Fruit fly (Drosophila melanogaster) whole organism, embryonic: ENCODE data around the gene CG13928.

Experiments
- Atf6 ChIP-seq: fragments of 200-800 bp; sonication (Bioruptor generic); IDR thresholded peaks from 2 replicates; pipeline ENCODE4 v1.3.6; 2022; ENCODE audit warnings: missing biosample characterization, missing genetic modification characterization
- B-H2 ChIP-seq: fragments of 200-800 bp; sonication (Bioruptor generic); optimal IDR thresholded peaks from 2 replicates; lab custom pipeline; 2018; ENCODE audit warnings: missing biosample characterization, mild to moderate bottlenecking, missing genetic modification characterization
- CG10431 ChIP-seq: fragments of 200-800 bp; sonication (Bioruptor generic); optimal IDR thresholded peaks from 3 replicates; lab custom pipeline; 2018; ENCODE audit warnings: missing biosample characterization, mild to moderate bottlenecking, missing genetic modification characterization
- CG10565 ChIP-seq: fragments of 200-800 bp; sonication (Bioruptor generic); optimal IDR thresholded peaks from 3 replicates; lab custom pipeline; 2016; ENCODE audit warnings: missing biosample characterization, mild to moderate bottlenecking, missing genetic modification characterization
- CG11456 ChIP-seq: fragments of 200-800 bp; sonication (Bioruptor generic); IDR thresholded peaks from 3 replicates; pipeline ENCODE4 v1.3.6; 2022; ENCODE audit warnings: missing biosample characterization, missing genetic modification characterization
- CG12155 ChIP-seq: fragments of 200-800 bp; sonication (Bioruptor generic); optimal IDR thresholded peaks from 3 replicates; lab custom pipeline; 2016; ENCODE audit warnings: missing biosample characterization, missing genetic modification characterization
- CG12299 ChIP-seq: fragments of 200-800 bp; sonication (Bioruptor generic); optimal IDR thresholded peaks from 2 replicates; lab custom pipeline; 2018; ENCODE audit warnings: missing biosample characterization, mild to moderate bottlenecking, missing genetic modification characterization
- CG13287 ChIP-seq: fragments of 200-800 bp; sonication (Bioruptor generic); IDR thresholded peaks from 2 replicates; pipeline ENCODE4 v1.3.6; 2022; ENCODE audit warnings: missing biosample characterization, missing genetic modification characterization; ENCODE audit not compliant: partially characterized antibody
- CG13775 ChIP-seq: fragments of 200-800 bp; sonication (Bioruptor generic); optimal IDR thresholded peaks from 3 replicates; lab custom pipeline; 2017; ENCODE audit warnings: missing biosample characterization, mild to moderate bottlenecking, missing genetic modification characterization
- CG15073 ChIP-seq: fragments of 200-800 bp; sonication (Bioruptor generic); optimal IDR thresholded peaks from 2 replicates; lab custom pipeline; 2016; ENCODE audit warnings: missing biosample characterization, missing genetic modification characterization
- CG15601 ChIP-seq: fragments of 200-800 bp; sonication (Bioruptor generic); optimal IDR thresholded peaks from 3 replicates; lab custom pipeline; 2019; ENCODE audit warnings: missing biosample characterization, mild to moderate bottlenecking, missing genetic modification characterization, moderate library complexity
- CG15696 ChIP-seq: fragments of 200-800 bp; sonication (Bioruptor generic); optimal IDR thresholded peaks from 2 replicates; lab custom pipeline; 2019; ENCODE audit warnings: missing biosample characterization, mild to moderate bottlenecking, missing genetic modification characterization, moderate library complexity
- CG17912 ChIP-seq: fragments of 200-800 bp; sonication (Bioruptor generic); optimal IDR thresholded peaks from 2 replicates; lab custom pipeline; 2018; ENCODE audit warnings: missing biosample characterization, mild to moderate bottlenecking, missing genetic modification characterization
- CG18262 ChIP-seq: fragments of 200-800 bp; optimal IDR thresholded peaks from 3 replicates; lab custom pipeline; 2019; ENCODE audit warnings: missing biosample characterization, mild to moderate bottlenecking, missing genetic modification characterization, moderate library complexity
- CG18599 ChIP-seq: fragments of 200-800 bp; sonication (Bioruptor generic); optimal IDR thresholded peaks from 3 replicates; lab custom pipeline; 2017; ENCODE audit warnings: missing biosample characterization, missing genetic modification characterization, mild to moderate bottlenecking, moderate library complexity, missing genetic modification reagents
- CG32767 ChIP-seq: fragments of 200-800 bp; sonication (Bioruptor generic); IDR thresholded peaks from 2 replicates; pipeline ENCODE4 v1.3.6; 2022; ENCODE audit warnings: missing biosample characterization, missing genetic modification characterization
- CG8089 ChIP-seq: fragments of 200-800 bp; sonication (Bioruptor generic); optimal IDR thresholded peaks from 3 replicates; lab custom pipeline; 2016; ENCODE audit warnings: missing biosample characterization, missing genetic modification characterization
- CG8359 ChIP-seq: fragments of 200-800 bp; sonication (Bioruptor generic); optimal IDR thresholded peaks from 2 replicates; lab custom pipeline; 2017; ENCODE audit warnings: missing biosample characterization, mild to moderate bottlenecking, missing genetic modification characterization, borderline replicate concordance
- CG8388 ChIP-seq: fragments of 200-800 bp; sonication (Bioruptor generic); optimal IDR thresholded peaks from 2 replicates; lab custom pipeline; 2019; ENCODE audit warnings: missing biosample characterization, mild to moderate bottlenecking, missing genetic modification characterization, moderate library complexity
- CG9727 ChIP-seq: fragments of 200-800 bp; sonication (Bioruptor generic); optimal IDR thresholded peaks from 3 replicates; lab custom pipeline; 2017; ENCODE audit warnings: missing biosample characterization, mild to moderate bottlenecking, missing genetic modification characterization
- D19A ChIP-seq: fragments of 200-800 bp; optimal IDR thresholded peaks from 3 replicates; lab custom pipeline; 2019; ENCODE audit warnings: missing biosample characterization, mild to moderate bottlenecking, missing genetic modification characterization, moderate library complexity
- Dp ChIP-seq: fragments of 200-800 bp; sonication (Bioruptor generic); optimal IDR thresholded peaks from 2 replicates; lab custom pipeline; 2018; ENCODE audit warnings: missing biosample characterization, mild to moderate bottlenecking, missing genetic modification characterization, moderate library complexity
- Elba2 ChIP-seq: fragments of 200-800 bp; sonication (Bioruptor generic); optimal IDR thresholded peaks from 3 replicates; lab custom pipeline; 2016; ENCODE audit warnings: missing biosample characterization, missing genetic modification characterization
- Ets65A ChIP-seq: fragments of 200-800 bp; sonication (Bioruptor generic); peaks from one replicate; lab custom pipeline; 2016; ENCODE audit warnings: missing biosample characterization, missing genetic modification characterization
- HLHmδ ChIP-seq: fragments of 200-800 bp; sonication (Bioruptor generic); optimal IDR thresholded peaks from 2 replicates; lab custom pipeline; 2018; ENCODE audit warnings: missing biosample characterization, mild to moderate bottlenecking, missing genetic modification characterization, moderate library complexity
- Kr ChIP-seq: fragments of 200-800 bp; sonication (Bioruptor generic); optimal IDR thresholded peaks from 2 replicates; lab custom pipeline; 2017; ENCODE audit warnings: missing biosample characterization, mild to moderate bottlenecking, missing genetic modification characterization
- Myb ChIP-seq: fragments of 200-800 bp; sonication (Bioruptor generic); optimal IDR thresholded peaks from 2 replicates; lab custom pipeline; 2016; ENCODE audit warnings: missing biosample characterization, missing genetic modification characterization
- Nf-YB ChIP-seq: fragments of 200-800 bp; sonication (Bioruptor generic); optimal IDR thresholded peaks from 3 replicates; lab custom pipeline; 2019; ENCODE audit warnings: missing biosample characterization, mild to moderate bottlenecking, missing genetic modification characterization, moderate library complexity
- Oli ChIP-seq: fragments of 200-800 bp; sonication (Bioruptor generic); optimal IDR thresholded peaks from 2 replicates; lab custom pipeline; 2018; ENCODE audit warnings: missing biosample characterization, mild to moderate bottlenecking, missing genetic modification characterization, moderate library complexity
- Opbp ChIP-seq: fragments of 200-800 bp; sonication (Bioruptor generic); IDR thresholded peaks from 3 replicates; pipeline ENCODE4 v1.3.6; 2022; ENCODE audit warnings: missing biosample characterization, missing genetic modification characterization; ENCODE audit not compliant: partially characterized antibody
- Rx ChIP-seq: fragments of 200-800 bp; sonication (Bioruptor generic); IDR thresholded peaks from 2 replicates; pipeline ENCODE4 v1.3.6; 2022; ENCODE audit warnings: missing biosample characterization, missing genetic modification characterization
- Scr ChIP-seq: fragments of 200-800 bp; sonication (Bioruptor generic); IDR thresholded peaks from 2 replicates; pipeline ENCODE4 v1.3.6; 2022; ENCODE audit warnings: missing biosample characterization, missing genetic modification characterization; ENCODE audit not compliant: partially characterized antibody
- Sox102F ChIP-seq: fragments of 200-800 bp; sonication (Bioruptor generic); optimal IDR thresholded peaks from 2 replicates; lab custom pipeline; 2018; ENCODE audit warnings: missing biosample characterization, mild to moderate bottlenecking, missing genetic modification characterization, moderate library complexity
- Usf ChIP-seq: fragments of 200-800 bp; sonication (Bioruptor generic); optimal IDR thresholded peaks from 2 replicates; lab custom pipeline; 2017; ENCODE audit warnings: missing genotype, missing biosample characterization, missing genetic modification characterization
- corto ChIP-seq: fragments of 200-800 bp; sonication (Bioruptor generic); optimal IDR thresholded peaks from 2 replicates; lab custom pipeline; 2016; ENCODE audit warnings: missing biosample characterization, mild to moderate bottlenecking, missing genetic modification characterization, moderate library complexity
- exex ChIP-seq: fragments of 200-800 bp; sonication (Bioruptor generic); optimal IDR thresholded peaks from 4 replicates; lab custom pipeline; 2018; ENCODE audit warnings: missing biosample characterization, mild to moderate bottlenecking, missing genetic modification characterization, moderate library complexity
- grau ChIP-seq: fragments of 200-800 bp; optimal IDR thresholded peaks from 3 replicates; lab custom pipeline; 2019; ENCODE audit warnings: missing biosample characterization, mild to moderate bottlenecking, missing genetic modification characterization, moderate library complexity
- gsb ChIP-seq: fragments of 200-800 bp; sonication (Bioruptor generic); IDR thresholded peaks from 2 replicates; pipeline ENCODE4 v1.3.6; 2022; ENCODE audit warnings: missing biosample characterization, missing genetic modification characterization
- hkb ChIP-seq, 2 experiments: fragments of 200-800 bp in 1 of 2; fragments of >200 bp in 1 of 2; sonication (Bioruptor generic) in 1 of 2; IDR thresholded peaks in 1 of 2; optimal IDR thresholded peaks in 1 of 2; 2 replicates each; pipeline versions ENCODE4 v1.3.6 to Lab custom; 2017 to 2022; ENCODE audit warnings: missing biosample characterization in 1 of 2, missing genetic modification characterization in 1 of 2
- hth ChIP-seq: fragments of >200 bp; optimal IDR thresholded peaks from 2 replicates; lab custom pipeline; 2017; ENCODE audit warnings: inconsistent platforms
- kay ChIP-seq: fragments of 200-800 bp; sonication (Bioruptor generic); optimal IDR thresholded peaks from 2 replicates; lab custom pipeline; 2016; ENCODE audit warnings: missing biosample characterization, missing genetic modification characterization
- knrl ChIP-seq: fragments of 200-800 bp; sonication (Bioruptor generic); IDR thresholded peaks from 3 replicates; pipeline ENCODE4 v1.3.6; 2022; ENCODE audit warnings: missing biosample characterization, missing genetic modification characterization; ENCODE audit not compliant: partially characterized antibody
- lov ChIP-seq, 2 experiments: fragments of 200-800 bp in 1 of 2; fragments of >200 bp in 1 of 2; sonication (Bioruptor generic) in 1 of 2; IDR thresholded peaks in 1 of 2; optimal IDR thresholded peaks in 1 of 2; 2 replicates in 1 of 2; 3 replicates in 1 of 2; pipeline versions ENCODE4 v1.3.6 to Lab custom; 2017 to 2022; ENCODE audit warnings: missing biosample characterization in 1 of 2, missing genetic modification characterization in 1 of 2
- mirr ChIP-seq: fragments of 200-800 bp; sonication (Bioruptor generic); optimal IDR thresholded peaks from 3 replicates; lab custom pipeline; 2018; ENCODE audit warnings: missing biosample characterization, mild to moderate bottlenecking, missing genetic modification characterization
- otp ChIP-seq: fragments of 200-800 bp; sonication (Bioruptor generic); IDR thresholded peaks from 3 replicates; pipeline ENCODE4, ENCODE4 v1.3.6; 2022; ENCODE audit warnings: missing biosample characterization, missing genetic modification characterization
- scrt ChIP-seq: fragments of 200-800 bp; sonication (Bioruptor generic); optimal IDR thresholded peaks from 2 replicates; lab custom pipeline; 2018; ENCODE audit warnings: missing biosample characterization, mild to moderate bottlenecking, missing genetic modification characterization, moderate library complexity
- sna ChIP-seq: fragments of 200-800 bp; sonication (Bioruptor generic); IDR thresholded peaks from 2 replicates; pipeline ENCODE4 v1.3.6; 2022; ENCODE audit warnings: missing biosample characterization, missing genetic modification characterization; ENCODE audit not compliant: partially characterized antibody
- tna ChIP-seq: fragments of 200-800 bp; sonication (Bioruptor generic); IDR thresholded peaks from 2 replicates; pipeline ENCODE4 v1.3.6; 2022; ENCODE audit warnings: missing biosample characterization, missing genetic modification characterization; ENCODE audit not compliant: partially characterized antibody
- unpg ChIP-seq: fragments of 200-800 bp; sonication (Bioruptor generic); optimal IDR thresholded peaks from 3 replicates; lab custom pipeline; 2018; ENCODE audit warnings: missing biosample characterization, mild to moderate bottlenecking, missing genetic modification characterization, moderate library complexity

The CG13928 gene

dm6 chr3L:1664876-1665275 is 36.7 kb upstream of the CG13928 start, which contains the start of the genes Srrm234 and CG7974 (continued):
- no peak for TF ChIP-seq Sox102F (GFP tag; lab: Kevin White, UChicago)
- TF ChIP-seq CG15601 (tag; lab: Kevin White, UChicago): no peak
- peak; percentile 43 for TF ChIP-seq Dp (GFP tag; lab: Kevin White, UChicago)
- peak; percentile 34; the same call in 1 of the 2 replicates for TF ChIP-seq Scr (GFP tag; lab: Robert Waterston, UW)
- no peak for TF ChIP-seq corto (GFP tag; lab: Kevin White, UChicago)
- no peak for TF ChIP-seq kay (GFP tag; lab: Kevin White, UChicago)
- TF ChIP-seq Opbp (GFP tag; lab: Robert Waterston, UW): peak; percentile 51; the same call in 1 of the 3 replicates
- no peak for TF ChIP-seq CG8388 (GFP tag; lab: Kevin White, UChicago)
- TF ChIP-seq CG9727 (GFP tag; lab: Kevin White, UChicago): no peak
- TF ChIP-seq CG18262 (tag; lab: Kevin White, UChicago): no peak
- TF ChIP-seq Nf-YB: no peak
- TF ChIP-seq scrt: no peak
- TF ChIP-seq lov (optimal IDR thresholded peaks at IDR 0.05; lab: Kevin White, UChicago): no peak
- no peak for TF ChIP-seq lov (GFP tag; IDR thresholded peaks at IDR 0.05; lab: Robert Waterston, UW)
- peak; percentile 69 for TF ChIP-seq CG13287
- no peak for TF ChIP-seq gsb
- no peak for TF ChIP-seq Kr (GFP tag; lab: Kevin White, UChicago)
- no peak for TF ChIP-seq D19A (tag; lab: Kevin White, UChicago)
- TF ChIP-seq Oli (tag; lab: Kevin White, UChicago): no peak
- TF ChIP-seq otp (GFP tag; lab: Robert Waterston, UW): no peak
- TF ChIP-seq CG13775 (GFP tag; lab: Kevin White, UChicago): no peak
- TF ChIP-seq CG18599 (GFP tag; lab: Kevin White, UChicago): no peak
- no peak for TF ChIP-seq CG15696 (tag; lab: Kevin White, UChicago)
- no peak for TF ChIP-seq hkb (optimal IDR thresholded peaks at IDR 0.05; lab: Kevin White, UChicago)
- 0 out of 2 replicates have a peak, but pooled peaks have one; percentile 25 for TF ChIP-seq hkb (GFP tag; IDR thresholded peaks at IDR 0.05; lab: Robert Waterston, UW)
- TF ChIP-seq grau (tag; lab: Kevin White, UChicago): peak; percentile 4
- 0 out of 3 replicates have a peak, but pooled peaks have one; percentile 11 for TF ChIP-seq knrl (GFP tag; lab: Robert Waterston, UW)
- TF ChIP-seq CG10565: no peak
- no peak for TF ChIP-seq unpg
- no peak for TF ChIP-seq hth (lab: Kevin White, UChicago)
- no peak for TF ChIP-seq Usf (GFP tag; lab: Kevin White, UChicago)
- TF ChIP-seq CG17912 (GFP tag; lab: Kevin White, UChicago): peak; percentile 2
- no peak for TF ChIP-seq CG10431 (GFP tag; lab: Kevin White, UChicago)
- TF ChIP-seq Rx (GFP tag; lab: Robert Waterston, UW): no peak
- no peak for TF ChIP-seq CG12155
- no peak for TF ChIP-seq tna (GFP tag; lab: Robert Waterston, UW)
- no peak for TF ChIP-seq mirr (GFP tag; lab: Kevin White, UChicago)
- TF ChIP-seq CG12299 (tag; lab: Kevin White, UChicago): no peak
- TF ChIP-seq Ets65A: no peak
- no peak for TF ChIP-seq exex (tag; lab: Kevin White, UChicago)
- no peak for TF ChIP-seq CG32767 (GFP tag; lab: Robert Waterston, UW)
- TF ChIP-seq B-H2 (GFP tag; lab: Kevin White, UChicago): no peak
- TF ChIP-seq CG15073: no peak
- TF ChIP-seq CG8089 (GFP tag; lab: Kevin White, UChicago): no peak
- no peak for TF ChIP-seq CG8359 (GFP tag; lab: Kevin White, UChicago)
- no peak for TF ChIP-seq HLHmδ (GFP tag; lab: Kevin White, UChicago)
- TF ChIP-seq Elba2 (GFP tag; lab: Kevin White, UChicago): peak; percentile 94
- no peak for TF ChIP-seq CG11456 (GFP tag; lab: Robert Waterston, UW)
- peak; percentile 7 for TF ChIP-seq Myb (GFP tag; lab: Kevin White, UChicago)
- TF ChIP-seq sna (GFP tag; lab: Robert Waterston, UW): peak; percentile 39; the same call in 1 of the 2 replicates
- TF ChIP-seq Atf6 (GFP tag; lab: Robert Waterston, UW): no peak
